Worm (Caenorhabditis elegans) whole organism, mixed stage, embryonic: ENCODE results near the gene F19B2.5.

Source experiments
- ces-1 ChIP-seq: fragments of 150-350 bp; optimal IDR thresholded peaks from 2 replicates; lab custom pipeline; 2014; ENCODE audit warnings: missing biosample characterization, missing genetic modification reagents, missing genetic modification characterization
- nhr-12 ChIP-seq: fragments of 150-350 bp; optimal IDR thresholded peaks from 2 replicates; lab custom pipeline; 2014; ENCODE audit warnings: missing biosample characterization, missing genetic modification characterization
- nhr-237 ChIP-seq: fragments of 150-350 bp; optimal IDR thresholded peaks from 2 replicates; lab custom pipeline; 2014; ENCODE audit warnings: missing biosample characterization, missing genetic modification characterization
- nhr-76 ChIP-seq: sonication (generic microtip); optimal IDR thresholded peaks from 2 replicates; lab custom pipeline; 2017; ENCODE audit warnings: missing biosample characterization, missing genetic modification characterization
- pha-4 ChIP-seq: fragments of 150-350 bp; optimal IDR thresholded peaks from 2 replicates; lab custom pipeline; 2018; ENCODE audit warnings: missing biosample characterization, missing genetic modification reagents, missing genetic modification characterization
- snpc-4 ChIP-seq: fragments of 150-350 bp; optimal IDR thresholded peaks from 2 replicates; lab custom pipeline; 2014; ENCODE audit warnings: missing biosample characterization, missing genetic modification characterization

DNA sequence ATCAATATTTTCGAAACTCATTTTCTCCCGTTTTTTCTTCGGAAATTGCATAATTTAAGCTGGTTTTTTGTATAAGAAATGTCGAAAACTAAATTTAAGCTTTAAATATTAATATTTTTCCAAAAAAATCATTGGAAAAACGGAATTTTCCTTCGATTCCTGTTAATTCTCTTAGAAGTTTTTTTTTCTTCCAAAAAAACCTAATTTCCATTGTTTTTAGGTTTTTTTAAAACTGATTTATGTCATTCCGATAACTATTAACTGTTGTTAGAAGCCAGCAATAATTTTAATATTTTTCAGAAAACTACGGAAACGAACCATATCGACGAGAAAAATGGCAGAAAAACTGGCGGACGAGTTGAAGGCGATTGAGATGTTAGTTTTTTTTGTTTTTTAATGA lies 37.4 kb upstream of the F19B2.5 start, which contains the start of gene fbxa-114:
- TF ChIP-seq nhr-12 (tag; lab: Kevin White, UChicago): no peak
- no peak for TF ChIP-seq snpc-4
- TF ChIP-seq pha-4 (tag; lab: Kevin White, UChicago): no peak
- no peak for TF ChIP-seq nhr-76
- no peak for TF ChIP-seq ces-1 (GFP tag; lab: Kevin White, UChicago)
- no peak for TF ChIP-seq nhr-237 (tag; lab: Kevin White, UChicago)
